Fruit fly (Drosophila melanogaster): ENCODE results near the gene CG34355.
A peak's percentile ranks its signal among the peaks of the same experiment; 100 is the strongest.

The CG34355 gene

DNA sequence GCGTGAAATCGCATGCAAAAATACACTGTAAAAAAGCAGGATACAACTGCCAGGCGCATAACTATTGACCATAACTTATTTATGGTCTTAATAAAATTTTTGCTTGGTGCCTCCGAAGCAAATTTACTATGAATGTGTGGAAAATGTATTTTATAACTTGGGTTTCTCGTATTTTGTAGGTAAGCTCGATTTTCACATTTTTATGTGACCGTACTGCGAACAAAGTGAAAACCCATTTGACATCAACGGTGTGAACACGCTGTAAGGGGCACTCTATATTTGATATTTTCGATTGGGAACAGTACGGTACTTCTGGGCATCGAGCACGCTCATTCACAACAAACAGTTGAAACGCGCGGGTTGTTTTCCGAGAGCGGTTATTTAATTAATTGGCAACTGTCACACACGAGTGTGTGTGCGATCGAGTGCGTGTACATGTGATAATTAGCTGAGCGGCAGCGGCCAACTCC is 22.2 kb upstream of the CG34355 start, which contains the start of the genes Nup98-96 and mbc (continued):
- TF ChIP-seq Dek (tag; optimal IDR thresholded peaks at IDR 0.05), result peak; percentile 82
- TF ChIP-seq h (optimal IDR thresholded peaks at IDR 0.05), result no peak
- peak; percentile 94 for TF ChIP-seq CG30403 (GFP tag; optimal IDR thresholded peaks at IDR 0.05)
- TF ChIP-seq btn (GFP tag; optimal IDR thresholded peaks at IDR 0.05), result peak; percentile 58
- peak; percentile 86 for TF ChIP-seq CG32772 (GFP tag; IDR thresholded peaks at IDR 0.05)
- peak; percentile 10; the same call in 1 of the 2 replicates for TF ChIP-seq CG4360 (GFP tag; IDR thresholded peaks at IDR 0.05)
- TF ChIP-seq Drgx (GFP tag; IDR thresholded peaks at IDR 0.05), result peak; percentile 54
- TF ChIP-seq pum (GFP tag; optimal IDR thresholded peaks at IDR 0.05), result peak; percentile 95
- TF ChIP-seq lov (optimal IDR thresholded peaks at IDR 0.05), result no peak
- 0 out of 3 replicates have a peak, but pooled peaks have one; percentile 66 for TF ChIP-seq lov (GFP tag; IDR thresholded peaks at IDR 0.05)
- peak; percentile 65 for TF ChIP-seq sens-2 (GFP tag; IDR thresholded peaks at IDR 0.05)
- TF ChIP-seq Dfd (GFP tag; optimal IDR thresholded peaks at IDR 0.05), result peak in 1 of 2 experiments; percentile 76
- peak; percentile 71 for TF ChIP-seq CG10979 (tag; optimal IDR thresholded peaks at IDR 0.05)
- peak; percentile 74 for TF ChIP-seq Atf6 (GFP tag; IDR thresholded peaks at IDR 0.05)
- peak in 1 of 2 experiments; percentile 74 for TF ChIP-seq bsh (GFP tag; optimal IDR thresholded peaks at IDR 0.05)
- TF ChIP-seq C15 (GFP tag; IDR thresholded peaks at IDR 0.05), result peak; percentile 62; the same call in 1 of the 3 replicates
- peak; percentile 71 for TF ChIP-seq kay (GFP tag; optimal IDR thresholded peaks at IDR 0.05)
- peak; percentile 85 for TF ChIP-seq CG32532 (GFP tag; IDR thresholded peaks at IDR 0.05)
- TF ChIP-seq slp2 (GFP tag; optimal IDR thresholded peaks at IDR 0.05), result peak; percentile 90
- TF ChIP-seq caup (GFP tag; optimal IDR thresholded peaks at IDR 0.05; ENCODE audit: severe bottlenecking), result peak; percentile 57
- peak; percentile 48 for TF ChIP-seq ATbp (GFP tag; optimal IDR thresholded peaks at IDR 0.05)
- TF ChIP-seq CG14965 (GFP tag; optimal IDR thresholded peaks at IDR 0.05; ENCODE audit: borderline replicate concordance), result peak; percentile 47
- TF ChIP-seq NfI (GFP tag; optimal IDR thresholded peaks at IDR 0.05), result peak; percentile 79
- 0 out of 2 replicates have a peak, but pooled peaks have one; percentile 28 for TF ChIP-seq gsb (GFP tag; IDR thresholded peaks at IDR 0.05)
- peak; percentile 84 for TF ChIP-seq emc (GFP tag; optimal IDR thresholded peaks at IDR 0.05)
- peak; percentile 84 for TF ChIP-seq CG17328 (GFP tag; IDR thresholded peaks at IDR 0.05)
- peak; percentile 54 for TF ChIP-seq dan (GFP tag; IDR thresholded peaks at IDR 0.05)
- peak; percentile 66; the same call in 1 of the 2 replicates for TF ChIP-seq cas (GFP tag; IDR thresholded peaks at IDR 0.05)
- peak; percentile 58 for TF ChIP-seq CG5180 (GFP tag; optimal IDR thresholded peaks at IDR 0.05)
- no peak for TF ChIP-seq cad (GFP tag; optimal IDR thresholded peaks at IDR 0.05)
- peak; percentile 88 for TF ChIP-seq CG13424 (tag; optimal IDR thresholded peaks at IDR 0.05)
- peak; percentile 90 for TF ChIP-seq bab2 (GFP tag; optimal IDR thresholded peaks at IDR 0.05)
- peak; percentile 95 for TF ChIP-seq dm (GFP tag; optimal IDR thresholded peaks at IDR 0.05)
- peak; percentile 66 for TF ChIP-seq onecut (GFP tag; IDR thresholded peaks at IDR 0.05)
- peak; percentile 63 for TF ChIP-seq fd3F (GFP tag; optimal IDR thresholded peaks at IDR 0.05)
- peak; percentile 93 for TF ChIP-seq Xbp1 (GFP tag; optimal IDR thresholded peaks at IDR 0.05)
- TF ChIP-seq ftz-f1 (GFP tag; optimal IDR thresholded peaks at IDR 0.05), result peak; percentile 30
- TF ChIP-seq insv (GFP tag; optimal IDR thresholded peaks at IDR 0.05), result peak in 1 of 2 experiments; percentile 62
- TF ChIP-seq gfzf (GFP tag; optimal IDR thresholded peaks at IDR 0.05), result peak; percentile 99
- no peak for TF ChIP-seq inv (GFP tag; IDR thresholded peaks at IDR 0.05; ENCODE audit: partially characterized antibody)
- no peak for TF ChIP-seq hbn (GFP tag; IDR thresholded peaks at IDR 0.05; ENCODE audit: partially characterized antibody)
- TF ChIP-seq NC2β (GFP tag; optimal IDR thresholded peaks at IDR 0.05), result peak; percentile 82
- TF ChIP-seq en (GFP tag; optimal IDR thresholded peaks at IDR 0.05), result peak; percentile 73
- peak; percentile 45; the same call in 1 of the 2 replicates for TF ChIP-seq wdn (GFP tag; IDR thresholded peaks at IDR 0.05)
- peak; percentile 64 for TF ChIP-seq CG1529 (GFP tag; optimal IDR thresholded peaks at IDR 0.05)
- TF ChIP-seq dysf (GFP tag; IDR thresholded peaks at IDR 0.05), result peak; percentile 89
- TF ChIP-seq CG18476 (GFP tag; optimal IDR thresholded peaks at IDR 0.05), result peak; percentile 86
- TF ChIP-seq knrl (GFP tag; IDR thresholded peaks at IDR 0.05; ENCODE audit: partially characterized antibody), result peak; percentile 61; the same call in 2 of the 3 replicates
- TF ChIP-seq CG15514 (GFP tag; optimal IDR thresholded peaks at IDR 0.05), result peak; percentile 84
- peak; percentile 60 for TF ChIP-seq Sry-β (GFP tag; optimal IDR thresholded peaks at IDR 0.05)
- TF ChIP-seq stc (GFP tag; IDR thresholded peaks at IDR 0.05), result peak; percentile 62

All from whole organism, embryonic.